Fruit fly (Drosophila melanogaster) whole organism, embryonic: ENCODE results near the gene CG3546.
A peak's percentile ranks its signal among the peaks of the same experiment; 100 is the strongest.

Experiments
- Atf6 ChIP-seq: fragments of 200-800 bp; sonication (Bioruptor generic); IDR thresholded peaks from 2 replicates; pipeline ENCODE4 v1.3.6; 2022; ENCODE audit warnings: missing biosample characterization, missing genetic modification characterization
- BEAF-32 ChIP-seq: fragments of 200-800 bp; sonication (Bioruptor generic); optimal IDR thresholded peaks from 3 replicates; lab custom pipeline; 2017; ENCODE audit warnings: missing biosample characterization, missing genetic modification characterization, mild to moderate bottlenecking, moderate library complexity, missing genetic modification reagents
- CG10209 ChIP-seq: fragments of 200-800 bp; sonication (Bioruptor generic); optimal IDR thresholded peaks from 3 replicates; lab custom pipeline; 2017; ENCODE audit warnings: missing biosample characterization, mild to moderate bottlenecking, missing genetic modification characterization, missing genetic modification reagents
- CG10654 ChIP-seq: fragments of 200-800 bp; sonication (Bioruptor generic); optimal IDR thresholded peaks from 2 replicates; lab custom pipeline; 2016; ENCODE audit warnings: missing biosample characterization, missing genetic modification characterization
- CG10959 ChIP-seq: fragments of 200-800 bp; sonication (Bioruptor generic); IDR thresholded peaks from 2 replicates; pipeline ENCODE4 v1.3.6; 2022; ENCODE audit warnings: missing biosample characterization, missing genetic modification characterization
- CG12391 ChIP-seq: fragments of 200-800 bp; sonication (Bioruptor generic); optimal IDR thresholded peaks from 3 replicates; lab custom pipeline; 2018; ENCODE audit warnings: missing biosample characterization, mild to moderate bottlenecking, missing genetic modification characterization, moderate library complexity
- CG13424 ChIP-seq: fragments of 200-800 bp; sonication (Bioruptor generic); optimal IDR thresholded peaks from 2 replicates; lab custom pipeline; 2019; ENCODE audit warnings: missing biosample characterization, mild to moderate bottlenecking, missing genetic modification characterization, moderate library complexity
- CG17328 ChIP-seq: fragments of 200-800 bp; sonication (Bioruptor generic); IDR thresholded peaks from 2 replicates; pipeline ENCODE4 v1.3.6; 2022; ENCODE audit warnings: missing biosample characterization, missing genetic modification characterization
- CG17385 ChIP-seq: fragments of 200-800 bp; sonication (Bioruptor generic); optimal IDR thresholded peaks from 3 replicates; lab custom pipeline; 2018; ENCODE audit warnings: missing biosample characterization, mild to moderate bottlenecking, missing genetic modification characterization
- CG17568 ChIP-seq: fragments of 200-800 bp; sonication (Bioruptor generic); optimal IDR thresholded peaks from 2 replicates; lab custom pipeline; 2018; ENCODE audit warnings: missing biosample characterization, mild to moderate bottlenecking, missing genetic modification characterization, moderate library complexity
- CG32532 ChIP-seq: fragments of 200-800 bp; sonication (Bioruptor generic); IDR thresholded peaks from 2 replicates; pipeline ENCODE4 v1.3.6; 2022; ENCODE audit warnings: missing biosample characterization, missing genetic modification characterization
- CG3847 ChIP-seq: fragments of 200-800 bp; sonication (Bioruptor generic); IDR thresholded peaks from 2 replicates; pipeline ENCODE4 v1.3.6; 2022; ENCODE audit warnings: missing biosample characterization, missing genetic modification characterization
- CG4424 ChIP-seq: fragments of 200-800 bp; sonication (Bioruptor generic); optimal IDR thresholded peaks from 3 replicates; lab custom pipeline; 2016; ENCODE audit warnings: missing biosample characterization, missing genetic modification characterization
- CG4707 ChIP-seq: fragments of 200-800 bp; sonication (Bioruptor generic); optimal IDR thresholded peaks from 2 replicates; lab custom pipeline; 2018; ENCODE audit warnings: missing biosample characterization, mild to moderate bottlenecking, missing genetic modification characterization, moderate library complexity
- CG7372 ChIP-seq: fragments of 200-800 bp; sonication (Bioruptor generic); IDR thresholded peaks from 2 replicates; pipeline ENCODE4 v1.3.6; 2022; ENCODE audit warnings: missing biosample characterization, missing genetic modification characterization
- CG7928 ChIP-seq: fragments of 200-800 bp; sonication (Bioruptor generic); optimal IDR thresholded peaks from 2 replicates; lab custom pipeline; 2017; ENCODE audit warnings: missing biosample characterization, mild to moderate bottlenecking, missing genetic modification characterization
- CG8290 ChIP-seq, 3 experiments: fragments of 200-800 bp; sonication (Bioruptor generic); optimal IDR thresholded peaks; 2 replicates each; lab custom pipeline; 2016 to 2019; ENCODE audit warnings: missing biosample characterization in 3 of 3, missing genetic modification characterization in 3 of 3, mild to moderate bottlenecking in 2 of 3, moderate library complexity in 1 of 3
- Dfd ChIP-seq, 2 experiments: fragments of >200 bp; optimal IDR thresholded peaks; 2 replicates each; lab custom pipeline; 2017; ENCODE audit warnings: missing biosample characterization in 2 of 2, missing genetic modification characterization in 2 of 2
- Doc2 ChIP-seq: fragments of 200-800 bp; sonication (Bioruptor generic); IDR thresholded peaks from 2 replicates; pipeline ENCODE4 v1.3.6; 2022; ENCODE audit warnings: missing biosample characterization, missing genetic modification characterization
- Elba2 ChIP-seq: fragments of 200-800 bp; sonication (Bioruptor generic); optimal IDR thresholded peaks from 3 replicates; lab custom pipeline; 2016; ENCODE audit warnings: missing biosample characterization, missing genetic modification characterization
- Gug ChIP-seq: fragments of 200-800 bp; sonication (Bioruptor generic); IDR thresholded peaks from 4 replicates; pipeline ENCODE4 v1.3.6; 2022; ENCODE audit warnings: missing biosample characterization, missing genetic modification characterization
- MTF-1 ChIP-seq: fragments of 200-800 bp; sonication (Bioruptor generic); optimal IDR thresholded peaks from 2 replicates; lab custom pipeline; 2018; ENCODE audit warnings: missing biosample characterization, mild to moderate bottlenecking, missing genetic modification characterization, borderline replicate concordance
- Med ChIP-seq: fragments of 200-800 bp; sonication (Bioruptor generic); peaks from one replicate; lab custom pipeline; 2016; ENCODE audit warnings: missing biosample characterization, missing genetic modification characterization, mild to moderate bottlenecking, inconsistent platforms, moderate library complexity
- Six4 ChIP-seq: fragments of 200-800 bp; sonication (Bioruptor generic); optimal IDR thresholded peaks from 2 replicates; lab custom pipeline; 2016; ENCODE audit warnings: missing biosample characterization, missing genetic modification characterization
- ac ChIP-seq: fragments of 200-800 bp; sonication (Bioruptor generic); optimal IDR thresholded peaks from 3 replicates; lab custom pipeline; 2017; ENCODE audit warnings: missing biosample characterization, mild to moderate bottlenecking, missing genetic modification characterization
- az2 ChIP-seq: fragments of 200-800 bp; sonication (Bioruptor generic); optimal IDR thresholded peaks from 3 replicates; lab custom pipeline; 2016; ENCODE audit warnings: missing biosample characterization, missing genetic modification characterization
- bowl ChIP-seq: fragments of 200-800 bp; sonication (Bioruptor generic); IDR thresholded peaks from 2 replicates; pipeline ENCODE4 v1.3.6; 2022; ENCODE audit warnings: missing biosample characterization, missing genetic modification characterization
- chinmo ChIP-seq: fragments of 200-800 bp; sonication (Bioruptor generic); IDR thresholded peaks from 4 replicates; pipeline ENCODE4 v1.3.6; 2022; ENCODE audit warnings: missing biosample characterization, missing genetic modification characterization; ENCODE audit not compliant: partially characterized antibody
- dysf ChIP-seq: fragments of 200-800 bp; sonication (Bioruptor generic); IDR thresholded peaks from 3 replicates; pipeline ENCODE4 v1.3.6; 2022; ENCODE audit warnings: missing biosample characterization, missing genetic modification characterization
- her ChIP-seq: fragments of 200-800 bp; sonication (Bioruptor generic); optimal IDR thresholded peaks from 2 replicates; lab custom pipeline; 2016; ENCODE audit warnings: missing biosample characterization, missing genetic modification characterization
- hth ChIP-seq: fragments of >200 bp; optimal IDR thresholded peaks from 2 replicates; lab custom pipeline; 2017; ENCODE audit warnings: inconsistent platforms
- inv ChIP-seq: fragments of 200-800 bp; sonication (Bioruptor generic); IDR thresholded peaks from 2 replicates; pipeline ENCODE4 v1.3.6; 2022; ENCODE audit warnings: missing biosample characterization, missing genetic modification characterization; ENCODE audit not compliant: partially characterized antibody
- jing ChIP-seq: fragments of 200-800 bp; sonication (Bioruptor generic); optimal IDR thresholded peaks from 2 replicates; lab custom pipeline; 2018; ENCODE audit warnings: missing biosample characterization, mild to moderate bottlenecking, missing genetic modification characterization
- klu ChIP-seq: fragments of 200-800 bp; sonication (Bioruptor generic); IDR thresholded peaks from 2 replicates; pipeline ENCODE4 v1.3.6; 2022; ENCODE audit warnings: missing biosample characterization, missing genetic modification characterization
- kni ChIP-seq: fragments of 200-800 bp; sonication (Bioruptor generic); optimal IDR thresholded peaks from 3 replicates; lab custom pipeline; 2017; ENCODE audit warnings: mild to moderate bottlenecking, missing biosample characterization, missing genetic modification reagents, missing genetic modification characterization
- org-1 ChIP-seq: fragments of 200-800 bp; sonication (Bioruptor generic); optimal IDR thresholded peaks from 2 replicates; lab custom pipeline; 2017; ENCODE audit warnings: missing biosample characterization, missing genetic modification characterization
- pan ChIP-seq, 4 experiments: fragments of >200 bp in 3 of 4; fragments of 200-800 bp in 1 of 4; sonication (Bioruptor generic) in 1 of 4; optimal IDR thresholded peaks in 3 of 4; IDR thresholded peaks in 1 of 4; 2 replicates each; pipeline versions ENCODE4 v1.3.6 to Lab custom; 2017 to 2022; ENCODE audit warnings: missing biosample characterization in 2 of 4, missing genetic modification characterization in 2 of 4, mixed read lengths in 1 of 4
- peb ChIP-seq: fragments of 200-800 bp; sonication (Bioruptor generic); IDR thresholded peaks from 2 replicates; pipeline ENCODE4 v1.3.6; 2022; ENCODE audit warnings: missing biosample characterization, missing genetic modification characterization
- prd ChIP-seq, 3 experiments: fragments of >200 bp in 2 of 3; fragments of 200-800 bp in 1 of 3; sonication (Bioruptor generic) in 1 of 3; optimal IDR thresholded peaks in 2 of 3; IDR thresholded peaks in 1 of 3; 2 replicates in 2 of 3; 3 replicates in 1 of 3; pipeline versions ENCODE4 v1.3.6 to Lab custom; 2017 to 2022; ENCODE audit warnings: missing biosample characterization in 1 of 3, missing genetic modification characterization in 1 of 3
- repo ChIP-seq: fragments of 200-800 bp; sonication (Bioruptor generic); optimal IDR thresholded peaks from 2 replicates; lab custom pipeline; 2016; ENCODE audit warnings: missing biosample characterization, missing genetic modification characterization
- row ChIP-seq: fragments of 200-800 bp; sonication (Bioruptor generic); IDR thresholded peaks from 3 replicates; pipeline ENCODE4 v1.3.6; 2022; ENCODE audit warnings: missing biosample characterization, missing genetic modification characterization
- scrt ChIP-seq: fragments of 200-800 bp; sonication (Bioruptor generic); optimal IDR thresholded peaks from 2 replicates; lab custom pipeline; 2018; ENCODE audit warnings: missing biosample characterization, mild to moderate bottlenecking, missing genetic modification characterization, moderate library complexity
- sim ChIP-seq: fragments of 200-800 bp; sonication (Bioruptor generic); IDR thresholded peaks from 2 replicates; pipeline ENCODE4 v1.3.6; 2022; ENCODE audit warnings: missing biosample characterization, missing genetic modification characterization
- so ChIP-seq: fragments of 200-800 bp; sonication (Bioruptor generic); IDR thresholded peaks from 3 replicates; pipeline ENCODE4 v1.3.6; 2022; ENCODE audit warnings: missing biosample characterization, missing genetic modification characterization
- ssp ChIP-seq: fragments of 200-800 bp; sonication (Bioruptor generic); IDR thresholded peaks from 2 replicates; pipeline ENCODE4 v1.3.6; 2022; ENCODE audit warnings: missing biosample characterization, missing genetic modification characterization
- tap ChIP-seq: fragments of 200-800 bp; optimal IDR thresholded peaks from 3 replicates; lab custom pipeline; 2019; ENCODE audit warnings: missing biosample characterization, mild to moderate bottlenecking, missing genetic modification characterization, moderate library complexity
- trem ChIP-seq: fragments of 200-800 bp; optimal IDR thresholded peaks from 3 replicates; lab custom pipeline; 2019; ENCODE audit warnings: missing biosample characterization, mild to moderate bottlenecking, missing genetic modification characterization, moderate library complexity
- unc-4 ChIP-seq: fragments of 200-800 bp; sonication (Bioruptor generic); IDR thresholded peaks from 2 replicates; pipeline ENCODE4 v1.3.6; 2022; ENCODE audit warnings: missing biosample characterization, missing genetic modification characterization; ENCODE audit not compliant: partially characterized antibody
- unpg ChIP-seq: fragments of 200-800 bp; sonication (Bioruptor generic); optimal IDR thresholded peaks from 3 replicates; lab custom pipeline; 2018; ENCODE audit warnings: missing biosample characterization, mild to moderate bottlenecking, missing genetic modification characterization, moderate library complexity
- zen ChIP-seq: fragments of 200-800 bp; sonication (Bioruptor generic); optimal IDR thresholded peaks from 3 replicates; lab custom pipeline; 2018; ENCODE audit warnings: missing biosample characterization, mild to moderate bottlenecking, missing genetic modification characterization, moderate library complexity

Gene CG3546

DNA sequence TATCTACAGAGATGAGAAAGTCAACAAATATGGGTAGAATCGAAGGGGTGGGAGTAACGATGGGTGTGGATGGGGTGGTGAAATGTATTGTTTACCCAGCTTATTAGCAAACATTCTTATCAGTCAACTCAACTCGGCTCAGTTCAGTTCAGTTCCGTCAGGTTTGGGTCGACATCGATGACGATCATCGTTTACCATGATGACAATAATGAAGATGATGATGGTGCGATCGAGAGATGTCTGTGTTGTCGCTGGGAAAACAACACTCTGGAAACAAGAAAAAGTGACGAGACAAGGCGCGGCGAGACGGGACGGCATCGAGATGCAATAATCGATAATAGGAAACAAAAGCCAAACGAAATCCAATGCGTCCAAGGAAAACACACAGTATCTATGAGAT, 51.9 kb downstream of the CG3546 start (continued):
- TF ChIP-seq CG7928 (GFP tag; lab: Kevin White, UChicago) (no peak), CG10654 (GFP tag; lab: Kevin White, UChicago) (no peak), bowl (no peak), trem (tag; lab: Kevin White, UChicago) (no peak), CG3847 (GFP tag; lab: Robert Waterston, UW) (no peak), jing (no peak), CG10209 (peak; percentile 14), klu (no peak), CG17568 (GFP tag; lab: Kevin White, UChicago) (peak; percentile 13), CG17385 (GFP tag; lab: Kevin White, UChicago) (no peak), CG32532 (GFP tag; lab: Robert Waterston, UW) (no peak), az2 (GFP tag; lab: Kevin White, UChicago) (no peak), tap (peak; percentile 11), row (GFP tag; lab: Robert Waterston, UW) (no peak), Doc2 (GFP tag; lab: Robert Waterston, UW) (no peak), sim (GFP tag; lab: Robert Waterston, UW) (no peak), CG13424 (peak; percentile 34), ssp (no peak), Atf6 (GFP tag; lab: Robert Waterston, UW) (no peak), CG7372 (GFP tag; lab: Robert Waterston, UW) (no peak), pan (optimal IDR thresholded peaks at IDR 0.05; lab: Kevin White, UChicago) (no peak), pan (GFP tag; optimal IDR thresholded peaks at IDR 0.05 in 1 of 2, IDR thresholded peaks at IDR 0.05 in 1 of 2) (no peak), prd (optimal IDR thresholded peaks at IDR 0.05; lab: Kevin White, UChicago) (no peak), prd (GFP tag; IDR thresholded peaks at IDR 0.05; lab: Robert Waterston, UW) (no peak), MTF-1 (GFP tag; lab: Kevin White, UChicago) (peak; percentile 37), CG12391 (tag; lab: Kevin White, UChicago) (peak; percentile 15), hth (lab: Kevin White, UChicago) (no peak), Gug (no peak), kni (GFP tag; lab: Kevin White, UChicago) (peak; percentile 65), BEAF-32 (no peak), inv (no peak), Med (peak; percentile 73), CG4707 (no peak), zen (tag; lab: Kevin White, UChicago) (no peak), scrt (no peak), her (GFP tag; lab: Kevin White, UChicago) (no peak), CG10959 (GFP tag; lab: Robert Waterston, UW) (no peak), Elba2 (GFP tag; lab: Kevin White, UChicago) (no peak), unpg (peak; percentile 30), repo (no peak), CG8290 (GFP tag; optimal IDR thresholded peaks at IDR 0.05; lab: Kevin White, UChicago) (no peak), CG8290 (tag; optimal IDR thresholded peaks at IDR 0.05; lab: Kevin White, UChicago) (no peak), ac (GFP tag; lab: Kevin White, UChicago) (peak; percentile 46), chinmo (GFP tag; lab: Robert Waterston, UW) (no peak), CG4424 (GFP tag; lab: Kevin White, UChicago) (no peak), Six4 (GFP tag; lab: Kevin White, UChicago) (no peak), unc-4 (GFP tag; lab: Robert Waterston, UW) (no peak), Dfd (GFP tag; optimal IDR thresholded peaks at IDR 0.05; lab: Kevin White, UChicago) (no peak), peb (GFP tag; lab: Robert Waterston, UW) (no peak; the same call in 1 of the 2 replicates), dysf (GFP tag; lab: Robert Waterston, UW) (no peak), so (GFP tag; lab: Robert Waterston, UW) (0 out of 3 replicates have a peak, but pooled peaks have one; percentile 19), CG17328 (no peak), org-1 (peak; percentile 59)
